Worm (Caenorhabditis elegans): ENCODE measurements around the gene T23B12.11.

DNA sequence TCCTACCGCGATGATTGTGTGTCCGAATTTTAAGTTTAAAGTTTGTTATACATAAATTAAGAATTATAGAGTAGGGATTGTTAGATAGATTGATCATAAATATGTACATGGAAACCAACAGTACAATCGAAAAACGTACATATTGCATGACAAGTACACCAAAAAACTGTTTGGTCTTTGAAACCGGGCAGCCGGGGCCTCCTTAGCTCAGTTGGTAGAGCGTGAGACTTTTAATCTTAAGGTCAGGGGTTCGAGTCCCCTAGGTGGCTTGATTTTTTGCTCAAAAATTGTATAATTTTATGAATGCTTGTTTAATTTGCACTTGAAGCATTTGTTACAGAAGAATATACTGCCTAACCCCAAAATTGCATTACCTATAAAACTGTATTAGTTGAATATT lies 39.9 kb downstream of the T23B12.11 start:
- TF ChIP-seq W03F9.2 (tag; optimal IDR thresholded peaks at IDR 0.05) (no peak), him-1 (tag; optimal IDR thresholded peaks at IDR 0.05) (no peak), dao-5 (tag; optimal IDR thresholded peaks at IDR 0.05) (no peak)

Data from whole organism, L4/young adult.